Fruit fly (Drosophila melanogaster) whole organism, pupa: ENCODE results near the gene Mdh2.

Experiments
- CG10348 ChIP-seq: fragments of 200-800 bp; sonication (Bioruptor generic); IDR thresholded peaks from 2 replicates; pipeline ENCODE4 v1.3.6; 2022; ENCODE audit warnings: missing biosample characterization, missing genetic modification characterization
- CG14655 ChIP-seq: fragments of 200-800 bp; sonication (Bioruptor generic); optimal IDR thresholded peaks from 3 replicates; lab custom pipeline; 2017; ENCODE audit warnings: mild to moderate bottlenecking, missing biosample characterization, missing genetic modification reagents, missing genetic modification characterization
- CG32121 ChIP-seq: fragments of 200-800 bp; sonication (Bioruptor generic); IDR thresholded peaks from 2 replicates; pipeline ENCODE4 v1.3.6; 2022; ENCODE audit warnings: missing biosample characterization, missing genetic modification characterization
- CG4496 ChIP-seq: fragments of 200-800 bp; sonication (Bioruptor generic); IDR thresholded peaks from 3 replicates; pipeline ENCODE4 v1.3.6; 2022; ENCODE audit warnings: missing biosample characterization, missing genetic modification characterization
- CG8159 ChIP-seq: fragments of 200-800 bp; sonication (Bioruptor generic); optimal IDR thresholded peaks from 3 replicates; lab custom pipeline; 2018; ENCODE audit warnings: missing biosample characterization, mild to moderate bottlenecking, missing genetic modification characterization, moderate library complexity
- gl ChIP-seq: fragments of 200-800 bp; sonication (Bioruptor generic); optimal IDR thresholded peaks from 2 replicates; lab custom pipeline; 2018; ENCODE audit warnings: missing biosample characterization, mild to moderate bottlenecking, missing genetic modification characterization

dm6 chr3R:18260016-18260415 lies 33.8 kb downstream of the Mdh2 start:
- TF ChIP-seq CG4496 (no peak), gl (tag; lab: Kevin White, UChicago) (no peak), CG10348 (no peak), CG14655 (GFP tag; lab: Kevin White, UChicago) (no peak), CG8159 (tag; lab: Kevin White, UChicago) (no peak), CG32121 (GFP tag; lab: Robert Waterston, UW) (no peak)
